Fruit fly (Drosophila melanogaster) whole organism, prepupa: ENCODE measurements around the gene Nt5a.

Experiments used
- CG10631 ChIP-seq: fragments of 200-800 bp; sonication (Bioruptor generic); optimal IDR thresholded peaks from 2 replicates; lab custom pipeline; 2016; ENCODE audit warnings: missing biosample characterization, missing genetic modification characterization
- CG11902 ChIP-seq: fragments of 200-800 bp; sonication (Bioruptor generic); optimal IDR thresholded peaks from 3 replicates; lab custom pipeline; 2016; ENCODE audit warnings: missing biosample characterization, missing genetic modification characterization
- CG15336 ChIP-seq: fragments of 200-800 bp; sonication (Bioruptor generic); IDR thresholded peaks from 2 replicates; pipeline ENCODE4 v1.3.6; 2022; ENCODE audit warnings: missing biosample characterization, missing genetic modification characterization
- CG1621 ChIP-seq: fragments of 200-800 bp; sonication (Bioruptor generic); optimal IDR thresholded peaks from 3 replicates; lab custom pipeline; 2018; ENCODE audit warnings: missing biosample characterization, mild to moderate bottlenecking, missing genetic modification characterization
- CG3032 ChIP-seq: fragments of 200-800 bp; optimal IDR thresholded peaks from 2 replicates; lab custom pipeline; 2019; ENCODE audit warnings: missing biosample characterization, mild to moderate bottlenecking, missing genetic modification characterization, moderate library complexity
- CG31627 ChIP-seq: fragments of 200-800 bp; sonication (Bioruptor generic); optimal IDR thresholded peaks from 3 replicates; lab custom pipeline; 2016; ENCODE audit warnings: missing biosample characterization, missing genetic modification characterization
- CG32006 ChIP-seq: fragments of 200-800 bp; sonication (Bioruptor generic); optimal IDR thresholded peaks from 3 replicates; lab custom pipeline; 2017; ENCODE audit warnings: missing biosample characterization, mild to moderate bottlenecking, missing genetic modification characterization
- CG34406 ChIP-seq: fragments of 200-800 bp; sonication (Bioruptor generic); optimal IDR thresholded peaks from 3 replicates; lab custom pipeline; 2016; ENCODE audit warnings: missing biosample characterization, missing genetic modification characterization
- CG3919 ChIP-seq: fragments of 200-800 bp; sonication (Bioruptor generic); optimal IDR thresholded peaks from 3 replicates; lab custom pipeline; 2016; ENCODE audit warnings: missing biosample characterization, missing genetic modification characterization
- CG6792 ChIP-seq: fragments of 200-800 bp; sonication (Bioruptor generic); optimal IDR thresholded peaks from 3 replicates; lab custom pipeline; 2016; ENCODE audit warnings: missing biosample characterization, missing genetic modification characterization
- CG6808 ChIP-seq: fragments of 200-800 bp; sonication (Bioruptor generic); optimal IDR thresholded peaks from 3 replicates; lab custom pipeline; 2017; ENCODE audit warnings: missing biosample characterization, missing genetic modification characterization, mild to moderate bottlenecking, moderate library complexity, missing genetic modification reagents
- CG6854 ChIP-seq: fragments of 200-800 bp; sonication (Bioruptor generic); optimal IDR thresholded peaks from 2 replicates; lab custom pipeline; 2017; ENCODE audit warnings: missing biosample characterization, mild to moderate bottlenecking, missing genetic modification characterization
- CG8119 ChIP-seq: fragments of 200-800 bp; sonication (Bioruptor generic); IDR thresholded peaks from 3 replicates; pipeline ENCODE4 v1.3.6; 2022; ENCODE audit warnings: missing biosample characterization, missing genetic modification characterization
- CG8319 ChIP-seq: fragments of 200-800 bp; sonication (Bioruptor generic); optimal IDR thresholded peaks from 3 replicates; lab custom pipeline; 2016; ENCODE audit warnings: missing biosample characterization, missing genetic modification characterization
- CG8632 ChIP-seq: fragments of 200-800 bp; sonication (Bioruptor generic); optimal IDR thresholded peaks from 3 replicates; lab custom pipeline; 2016; ENCODE audit warnings: missing biosample characterization, missing genetic modification characterization
- Eip78C ChIP-seq: fragments of 200-800 bp; sonication (Bioruptor generic); peaks from one replicate; lab custom pipeline; 2016; ENCODE audit warnings: missing biosample characterization, missing genetic modification characterization
- Eip93F ChIP-seq: fragments of 200-800 bp; sonication (Bioruptor generic); optimal IDR thresholded peaks from 2 replicates; lab custom pipeline; 2016; ENCODE audit warnings: missing biosample characterization, mild to moderate bottlenecking, missing genetic modification characterization
- Ets21C ChIP-seq: fragments of 200-800 bp; sonication (Bioruptor generic); optimal IDR thresholded peaks from 3 replicates; lab custom pipeline; 2016; ENCODE audit warnings: missing biosample characterization, missing genetic modification characterization
- Ets96B ChIP-seq: fragments of 200-800 bp; optimal IDR thresholded peaks from 2 replicates; lab custom pipeline; 2019; ENCODE audit warnings: missing biosample characterization, mild to moderate bottlenecking, missing genetic modification characterization, moderate library complexity
- Gug ChIP-seq: fragments of 200-800 bp; sonication (Bioruptor generic); IDR thresholded peaks from 2 replicates; pipeline ENCODE4 v1.3.6; 2022; ENCODE audit warnings: missing biosample characterization, missing genetic modification characterization
- Hr39 ChIP-seq: fragments of 200-800 bp; sonication (Bioruptor generic); optimal IDR thresholded peaks from 2 replicates; lab custom pipeline; 2016; ENCODE audit warnings: missing biosample characterization, missing genetic modification characterization
- Lpt ChIP-seq: fragments of 200-800 bp; sonication (Bioruptor generic); optimal IDR thresholded peaks from 3 replicates; lab custom pipeline; 2016; ENCODE audit warnings: missing biosample characterization, missing genetic modification characterization
- Met ChIP-seq: fragments of 200-800 bp; sonication (Bioruptor generic); optimal IDR thresholded peaks from 3 replicates; lab custom pipeline; 2016; ENCODE audit warnings: missing biosample characterization, missing genetic modification characterization
- Smox ChIP-seq: fragments of 200-800 bp; sonication (Bioruptor generic); optimal IDR thresholded peaks from 3 replicates; lab custom pipeline; 2016; ENCODE audit warnings: missing biosample characterization, missing genetic modification characterization
- Sox14 ChIP-seq: fragments of 200-800 bp; sonication (Bioruptor generic); optimal IDR thresholded peaks from 3 replicates; lab custom pipeline; 2016; ENCODE audit warnings: missing biosample characterization, missing genetic modification characterization
- Sox15 ChIP-seq: fragments of 200-800 bp; sonication (Bioruptor generic); optimal IDR thresholded peaks from 3 replicates; lab custom pipeline; 2016; ENCODE audit warnings: missing biosample characterization, missing genetic modification characterization
- achi ChIP-seq: fragments of 200-800 bp; sonication (Bioruptor generic); optimal IDR thresholded peaks from 3 replicates; lab custom pipeline; 2016; ENCODE audit warnings: missing biosample characterization, missing genetic modification characterization
- dac ChIP-seq: fragments of 200-800 bp; sonication (Bioruptor generic); optimal IDR thresholded peaks from 2 replicates; lab custom pipeline; 2017; ENCODE audit warnings: missing biosample characterization, mild to moderate bottlenecking, missing genetic modification characterization
- dsx ChIP-seq: fragments of 200-800 bp; optimal IDR thresholded peaks from 3 replicates; lab custom pipeline; 2019; ENCODE audit warnings: missing biosample characterization, mild to moderate bottlenecking, missing genetic modification characterization, moderate library complexity; ENCODE audit not compliant: poor library complexity, severe bottlenecking
- esn ChIP-seq: fragments of 200-800 bp; sonication (Bioruptor generic); optimal IDR thresholded peaks from 2 replicates; lab custom pipeline; 2016; ENCODE audit warnings: missing biosample characterization, mild to moderate bottlenecking, missing genetic modification characterization, moderate library complexity
- fd85E ChIP-seq: fragments of 200-800 bp; sonication (Bioruptor generic); optimal IDR thresholded peaks from 3 replicates; lab custom pipeline; 2016; ENCODE audit warnings: missing biosample characterization, missing genetic modification characterization
- fkh ChIP-seq: fragments of 200-800 bp; sonication (Bioruptor generic); optimal IDR thresholded peaks from 3 replicates; lab custom pipeline; 2017; ENCODE audit warnings: missing biosample characterization, mild to moderate bottlenecking, missing genetic modification characterization, moderate library complexity
- lz ChIP-seq: fragments of 200-800 bp; sonication (Bioruptor generic); optimal IDR thresholded peaks from 3 replicates; lab custom pipeline; 2016; ENCODE audit warnings: missing biosample characterization, missing genetic modification characterization
- net ChIP-seq: fragments of 200-800 bp; sonication (Bioruptor generic); optimal IDR thresholded peaks from 3 replicates; lab custom pipeline; 2016; ENCODE audit warnings: missing biosample characterization, missing genetic modification characterization
- salr ChIP-seq, 2 experiments: fragments of 200-800 bp; sonication (Bioruptor generic); optimal IDR thresholded peaks; 3 replicates each; lab custom pipeline; 2016 to 2018; ENCODE audit warnings: missing biosample characterization in 2 of 2, missing genetic modification characterization in 2 of 2, mild to moderate bottlenecking in 1 of 2
- spab ChIP-seq: fragments of 200-800 bp; sonication (Bioruptor generic); optimal IDR thresholded peaks from 2 replicates; lab custom pipeline; 2017; ENCODE audit warnings: missing biosample characterization, mild to moderate bottlenecking, missing genetic modification characterization, missing genetic modification reagents
- ss ChIP-seq, 2 experiments: fragments of 200-800 bp; sonication (Bioruptor generic); optimal IDR thresholded peaks; 2 replicates in 1 of 2; 3 replicates in 1 of 2; lab custom pipeline; 2017 to 2018; ENCODE audit warnings: mild to moderate bottlenecking in 2 of 2, missing biosample characterization in 2 of 2, missing genetic modification characterization in 2 of 2, moderate library complexity in 1 of 2
- vri ChIP-seq: fragments of 200-800 bp; sonication (Bioruptor generic); optimal IDR thresholded peaks from 3 replicates; lab custom pipeline; 2016; ENCODE audit warnings: missing biosample characterization, mild to moderate bottlenecking, missing genetic modification characterization

Gene Nt5a

dm6 chr3L:1334571-1335427, 27.6 kb upstream of the Nt5a start, which contains the start of the genes Hmbs and CG2211 (continued):
- TF ChIP-seq CG3032 (tag; lab: Kevin White, UChicago), result peak; percentile 83
- peak; percentile 20 for TF ChIP-seq vri
- TF ChIP-seq fd85E, result peak; percentile 16
- TF ChIP-seq CG6854 (GFP tag; lab: Kevin White, UChicago), result peak; percentile 73
- TF ChIP-seq fkh (GFP tag; lab: Kevin White, UChicago), result peak; percentile 22
- no peak for TF ChIP-seq CG8319 (GFP tag; lab: Kevin White, UChicago)
- peak; percentile 34 for TF ChIP-seq dac (GFP tag; lab: Kevin White, UChicago)
- peak; percentile 64 for TF ChIP-seq Gug (GFP tag; lab: Robert Waterston, UW)
- peak; percentile 92 for TF ChIP-seq Eip78C (GFP tag; lab: Kevin White, UChicago)
- TF ChIP-seq ss (GFP tag; optimal IDR thresholded peaks at IDR 0.05; lab: Kevin White, UChicago), result no peak
- peak; percentile 83 for TF ChIP-seq CG3919 (GFP tag; lab: Kevin White, UChicago)
- peak; percentile 74 for TF ChIP-seq CG6808
- peak; percentile 77 for TF ChIP-seq achi (GFP tag; lab: Kevin White, UChicago)
- TF ChIP-seq CG8119 (GFP tag; lab: Robert Waterston, UW), result peak; percentile 58; the same call in 2 of the 3 replicates
- TF ChIP-seq Met (GFP tag; lab: Kevin White, UChicago), result no peak
- TF ChIP-seq CG8632, result no peak
- no peak for TF ChIP-seq CG34406
- peak; percentile 71 for TF ChIP-seq dsx (GFP tag; lab: Kevin White, UChicago)
- peak; percentile 48 for TF ChIP-seq CG1621 (tag; lab: Kevin White, UChicago)
- TF ChIP-seq spab, result no peak
- peak; percentile 65 for TF ChIP-seq CG15336 (GFP tag; lab: Robert Waterston, UW)
- peak; percentile 68 for TF ChIP-seq CG11902 (GFP tag; lab: Kevin White, UChicago)
- peak; percentile 92 for TF ChIP-seq Sox14 (GFP tag; lab: Kevin White, UChicago)
- peak; percentile 76 for TF ChIP-seq esn (GFP tag; lab: Kevin White, UChicago)
- no peak for TF ChIP-seq net (GFP tag; lab: Kevin White, UChicago)
- peak; percentile 58 for TF ChIP-seq Lpt (GFP tag; lab: Kevin White, UChicago)
- TF ChIP-seq CG31627 (GFP tag; lab: Kevin White, UChicago), result peak; percentile 89
- peak; percentile 72 for TF ChIP-seq lz (GFP tag; lab: Kevin White, UChicago)
- peak; percentile 69 for TF ChIP-seq CG6792
- TF ChIP-seq CG10631 (GFP tag; lab: Kevin White, UChicago), result peak; percentile 76
- TF ChIP-seq, all 60 proteins: peak for 38

- TF ChIP-seq salr (GFP tag; optimal IDR thresholded peaks at IDR 0.05; lab: Kevin White, UChicago) (no peak), CG11902 (GFP tag; lab: Kevin White, UChicago) (no peak), Hr39 (GFP tag; lab: Kevin White, UChicago) (no peak), Sox15 (no peak), Eip93F (GFP tag; lab: Kevin White, UChicago) (no peak), CG32006 (GFP tag; lab: Kevin White, UChicago) (no peak), Smox (GFP tag; lab: Kevin White, UChicago) (no peak), vri (no peak), CG34406 (no peak), spab (no peak), Lpt (GFP tag; lab: Kevin White, UChicago) (no peak), Ets96B (no peak), Ets21C (GFP tag; lab: Kevin White, UChicago) (no peak)
These were observed 25.8 kb upstream of the Nt5a start, which contains the start of gene msd5 for dm6 chr3L:1332973-1333372. Gene msd5 (minus strand): TSS chr3L:1333146.
